Fruit fly (Drosophila melanogaster): ENCODE measurements around the gene nebu.

Gene nebu

dm6 chr3L:12804730-12805170 lies 38.2 kb downstream of the nebu start, which contains the start of gene Atg1 (continued):
- TF ChIP-seq ro (GFP tag; IDR thresholded peaks at IDR 0.05), result no peak
- TF ChIP-seq CG10147 (GFP tag; optimal IDR thresholded peaks at IDR 0.05), result peak; percentile 16
- TF ChIP-seq scrt (GFP tag; optimal IDR thresholded peaks at IDR 0.05), result no peak
- TF ChIP-seq Blimp-1 (GFP tag; optimal IDR thresholded peaks at IDR 0.05), result no peak
- peak; percentile 16; the same call in 1 of the 2 replicates for TF ChIP-seq E2f2 (GFP tag; IDR thresholded peaks at IDR 0.05)
- TF ChIP-seq CG2199 (GFP tag; IDR thresholded peaks at IDR 0.05), result 0 out of 3 replicates have a peak, but pooled peaks have one; percentile 27
- no peak for TF ChIP-seq sob (GFP tag; IDR thresholded peaks at IDR 0.05)
- TF ChIP-seq CG8359 (GFP tag; optimal IDR thresholded peaks at IDR 0.05; ENCODE audit: borderline replicate concordance), result no peak
- no peak for TF ChIP-seq gsb-n (tag; optimal IDR thresholded peaks at IDR 0.05)
- TF ChIP-seq ato (GFP tag; IDR thresholded peaks at IDR 0.05; ENCODE audit: partially characterized antibody), result no peak
- TF ChIP-seq CG30020 (tag; optimal IDR thresholded peaks at IDR 0.05), result no peak
- no peak for TF ChIP-seq vnd (GFP tag; IDR thresholded peaks at IDR 0.05; ENCODE audit: partially characterized antibody)
- no peak for TF ChIP-seq pum (GFP tag; optimal IDR thresholded peaks at IDR 0.05)
- TF ChIP-seq HmgD (GFP tag; optimal IDR thresholded peaks at IDR 0.05), result no peak
- TF ChIP-seq odd (GFP tag; optimal IDR thresholded peaks at IDR 0.05), result no peak
- TF ChIP-seq Usf (GFP tag; optimal IDR thresholded peaks at IDR 0.05), result no peak
- no peak for TF ChIP-seq Poxn (GFP tag; IDR thresholded peaks at IDR 0.05)
- TF ChIP-seq Fer3 (tag; optimal IDR thresholded peaks at IDR 0.05), result no peak
- TF ChIP-seq chm (GFP tag; IDR thresholded peaks at IDR 0.05), result peak; percentile 66
- no peak for TF ChIP-seq CG13424 (tag; optimal IDR thresholded peaks at IDR 0.05)
- no peak for TF ChIP-seq CG3065 (GFP tag; optimal IDR thresholded peaks at IDR 0.05)
- no peak for TF ChIP-seq CG4730 (GFP tag; IDR thresholded peaks at IDR 0.05)
- no peak for TF ChIP-seq CG1602 (GFP tag; optimal IDR thresholded peaks at IDR 0.05)
- no peak for TF ChIP-seq tup (GFP tag; optimal IDR thresholded peaks at IDR 0.05)
- no peak for TF ChIP-seq tio (GFP tag; optimal IDR thresholded peaks at IDR 0.05)
- TF ChIP-seq BEAF-32 (GFP tag; optimal IDR thresholded peaks at IDR 0.05), result peak; percentile 37
- TF ChIP-seq tap (tag; optimal IDR thresholded peaks at IDR 0.05), result no peak
- TF ChIP-seq oc (tag; optimal IDR thresholded peaks at IDR 0.05), result no peak
- TF ChIP-seq CG17612 (GFP tag; IDR thresholded peaks at IDR 0.05), result no peak
- TF ChIP-seq CG10209 (GFP tag; optimal IDR thresholded peaks at IDR 0.05), result no peak
- TF ChIP-seq CG17186 (GFP tag; optimal IDR thresholded peaks at IDR 0.05), result no peak
- no peak for TF ChIP-seq br (optimal IDR thresholded peaks at IDR 0.05)
- TF ChIP-seq CG11504 (tag; optimal IDR thresholded peaks at IDR 0.05), result no peak
- no peak for TF ChIP-seq Sox102F (GFP tag; optimal IDR thresholded peaks at IDR 0.05)
- 0 out of 2 replicates have a peak, but pooled peaks have one; percentile 42 for TF ChIP-seq Atf6 (GFP tag; IDR thresholded peaks at IDR 0.05)
- no peak for TF ChIP-seq ssp (GFP tag; IDR thresholded peaks at IDR 0.05)
- no peak for TF ChIP-seq lmd (GFP tag; IDR thresholded peaks at IDR 0.05)
- no peak for TF ChIP-seq phol (tag; optimal IDR thresholded peaks at IDR 0.05)
- TF ChIP-seq pho (GFP tag; optimal IDR thresholded peaks at IDR 0.05), result no peak
- TF ChIP-seq mirr (GFP tag; optimal IDR thresholded peaks at IDR 0.05), result peak; percentile 7
- no peak for TF ChIP-seq CG15479 (GFP tag; optimal IDR thresholded peaks at IDR 0.05)
- TF ChIP-seq lab (GFP tag; optimal IDR thresholded peaks at IDR 0.05), result peak; percentile 31
- TF ChIP-seq CG6272 (GFP tag; IDR thresholded peaks at IDR 0.05), result no peak
- TF ChIP-seq CoRest (tag; optimal IDR thresholded peaks at IDR 0.05), result no peak
- TF ChIP-seq CG12104 (GFP tag; optimal IDR thresholded peaks at IDR 0.05), result no peak
- TF ChIP-seq CG17912 (GFP tag; optimal IDR thresholded peaks at IDR 0.05), result no peak
- TF ChIP-seq CG17802 (tag; optimal IDR thresholded peaks at IDR 0.05), result no peak
- TF ChIP-seq H15 (GFP tag; IDR thresholded peaks at IDR 0.05), result no peak
- no peak for TF ChIP-seq Stat92E (GFP tag; optimal IDR thresholded peaks at IDR 0.05)
- TF ChIP-seq CG13775 (GFP tag; optimal IDR thresholded peaks at IDR 0.05), result no peak
- peak; percentile 12 for TF ChIP-seq salm (tag; optimal IDR thresholded peaks at IDR 0.05)
